Worm (Caenorhabditis elegans) whole organism, L1 larva: ENCODE data around the gene C06A8.6.

ENCODE experiments used
- aha-1 ChIP-seq: fragments of 150-350 bp; optimal IDR thresholded peaks from 2 replicates; lab custom pipeline; 2014; ENCODE audit warnings: missing biosample characterization, missing genetic modification characterization
- ama-1 ChIP-seq: fragments of 150-350 bp; optimal IDR thresholded peaks from 2 replicates; lab custom pipeline; 2014
- ceh-8 ChIP-seq: fragments of 200-800 bp; sonication (Bioruptor generic); optimal IDR thresholded peaks from 2 replicates; lab custom pipeline; 2018; ENCODE audit warnings: mild to moderate bottlenecking, missing genetic modification characterization, moderate library complexity, missing compliant biosample characterization
- ceh-88 ChIP-seq: fragments of 200-800 bp; sonication (Bioruptor generic); IDR thresholded peaks from 2 replicates; pipeline ENCODE4 v1.3.6; 2022; ENCODE audit warnings: missing genetic modification characterization, missing compliant biosample characterization
- ceh-90 ChIP-seq: sonication (generic microtip); optimal IDR thresholded peaks from 2 replicates; lab custom pipeline; 2016; ENCODE audit warnings: missing genetic modification characterization, missing compliant biosample characterization
- dpl-1 ChIP-seq, 3 experiments: fragments of 150-350 bp in 2 of 3; sonication (generic microtip) in 1 of 3; optimal IDR thresholded peaks; 2 replicates each; lab custom pipeline; 2014 to 2017; ENCODE audit warnings: missing biosample characterization in 3 of 3, missing genetic modification characterization in 3 of 3, missing genetic modification reagents in 3 of 3
- dsc-1 ChIP-seq: sonication (generic microtip); optimal IDR thresholded peaks from 2 replicates; lab custom pipeline; 2016; ENCODE audit warnings: mild to moderate bottlenecking, missing genetic modification characterization, missing compliant biosample characterization
- egl-13 ChIP-seq: sonication (generic microtip); optimal IDR thresholded peaks from 2 replicates; lab custom pipeline; 2016; ENCODE audit warnings: missing genotype, missing genetic modification reagents, missing genetic modification characterization, missing compliant biosample characterization
- egl-27 ChIP-seq, 2 experiments: fragments of 150-350 bp in 1 of 2; sonication (generic microtip); optimal IDR thresholded peaks; 3 replicates each; lab custom pipeline; 2017 to 2018; ENCODE audit warnings: missing biosample characterization in 2 of 2, missing genetic modification characterization in 2 of 2, missing genetic modification reagents in 2 of 2
- elt-3 ChIP-seq, 6 experiments: fragments of 150-350 bp in 1 of 6; sonication (generic microtip); optimal IDR thresholded peaks; 2 replicates each; lab custom pipeline; 2017 to 2018; ENCODE audit warnings: missing biosample characterization in 6 of 6, missing genetic modification characterization in 6 of 6, inconsistent platforms in 1 of 6
- ets-5 ChIP-seq: fragments of 200-800 bp; sonication (Bioruptor generic); IDR thresholded peaks from 2 replicates; pipeline ENCODE4 v1.3.6; 2022; ENCODE audit warnings: missing genetic modification characterization, missing compliant biosample characterization
- fkh-4 ChIP-seq: sonication (generic microtip); optimal IDR thresholded peaks from 2 replicates; lab custom pipeline; 2016; ENCODE audit warnings: missing compliant biosample characterization, missing genetic modification characterization, borderline replicate concordance
- fkh-8 ChIP-seq: sonication (generic microtip); optimal IDR thresholded peaks from 2 replicates; lab custom pipeline; 2016; ENCODE audit warnings: mild to moderate bottlenecking, missing genetic modification characterization, missing compliant biosample characterization
- fos-1 ChIP-seq: fragments of 150-350 bp; optimal IDR thresholded peaks from 2 replicates; lab custom pipeline; 2014; ENCODE audit warnings: missing biosample characterization, missing genetic modification characterization
- grh-1 ChIP-seq: fragments of 200-800 bp; sonication (Bioruptor generic); IDR thresholded peaks from 2 replicates; pipeline ENCODE4 v1.3.6; 2022; ENCODE audit warnings: missing genetic modification reagents, missing genetic modification characterization, missing compliant biosample characterization
- hlh-17 ChIP-seq: fragments of 200-800 bp; sonication (Bioruptor generic); optimal IDR thresholded peaks from 2 replicates; lab custom pipeline; 2018; ENCODE audit warnings: missing genetic modification characterization, mild to moderate bottlenecking, missing compliant biosample characterization, moderate library complexity, borderline replicate concordance
- isw-1 ChIP-seq: fragments of 200-800 bp; sonication (Bioruptor generic); IDR thresholded peaks from 2 replicates; pipeline ENCODE4 v1.3.6; 2022; ENCODE audit warnings: missing genetic modification characterization, missing compliant biosample characterization
- jun-1 ChIP-seq: fragments of 150-350 bp; optimal IDR thresholded peaks from 2 replicates; lab custom pipeline; 2014; ENCODE audit warnings: missing biosample characterization, missing genetic modification reagents, missing genetic modification characterization
- lin-14 ChIP-seq: fragments of 200-800 bp; sonication (Bioruptor generic); optimal IDR thresholded peaks from 2 replicates; lab custom pipeline; 2018; ENCODE audit warnings: mild to moderate bottlenecking, missing genetic modification characterization, moderate library complexity, missing compliant biosample characterization
- lin-15B ChIP-seq: fragments of 150-350 bp; sonication (generic microtip); optimal IDR thresholded peaks from 3 replicates; lab custom pipeline; 2014; ENCODE audit warnings: missing biosample characterization, missing genetic modification characterization
- lin-35 ChIP-seq, 2 experiments: fragments of 150-350 bp; optimal IDR thresholded peaks; 2 replicates each; lab custom pipeline; 2014; ENCODE audit warnings: missing biosample characterization in 2 of 2, missing genetic modification characterization in 2 of 2, missing genetic modification reagents in 2 of 2
- lir-3 ChIP-seq: sonication (generic microtip); optimal IDR thresholded peaks from 2 replicates; lab custom pipeline; 2016; ENCODE audit warnings: mild to moderate bottlenecking, missing genetic modification characterization, moderate library complexity, missing compliant biosample characterization; ENCODE audit not compliant: poor library complexity
- lsy-2 ChIP-seq, 2 experiments: fragments of 150-350 bp; optimal IDR thresholded peaks; 2 replicates each; lab custom pipeline; 2014; ENCODE audit warnings: missing biosample characterization in 2 of 2, missing genetic modification characterization in 2 of 2
- mab-9 ChIP-seq: fragments of 200-800 bp; sonication (Bioruptor generic); IDR thresholded peaks from 2 replicates; pipeline ENCODE4 v1.3.6; 2022; ENCODE audit warnings: missing genetic modification reagents, missing genetic modification characterization, missing compliant biosample characterization
- mdl-1 ChIP-seq, 2 experiments: fragments of 150-350 bp; optimal IDR thresholded peaks; 2 replicates each; lab custom pipeline; 2014 to 2017; ENCODE audit warnings: missing biosample characterization in 2 of 2, missing genetic modification characterization in 2 of 2, inconsistent platforms in 1 of 2
- mef-2 ChIP-seq: fragments of 150-350 bp; optimal IDR thresholded peaks from 2 replicates; lab custom pipeline; 2014; ENCODE audit warnings: missing biosample characterization, missing genetic modification characterization
- mep-1 ChIP-seq: fragments of 150-350 bp; optimal IDR thresholded peaks from 2 replicates; lab custom pipeline; 2014; ENCODE audit warnings: missing biosample characterization, missing genetic modification characterization
- nhr-11 ChIP-seq: fragments of 150-350 bp; optimal IDR thresholded peaks from 2 replicates; lab custom pipeline; 2014; ENCODE audit warnings: missing biosample characterization, missing genetic modification characterization
- nhr-237 ChIP-seq: fragments of 150-350 bp; optimal IDR thresholded peaks from 2 replicates; lab custom pipeline; 2014; ENCODE audit warnings: missing biosample characterization, missing genetic modification characterization
- nhr-71 ChIP-seq: sonication (generic microtip); optimal IDR thresholded peaks from 2 replicates; lab custom pipeline; 2016; ENCODE audit warnings: mild to moderate bottlenecking, missing genetic modification characterization, moderate library complexity, missing compliant biosample characterization
- nhr-85 ChIP-seq: sonication (generic microtip); peaks from one replicate; lab custom pipeline; 2016; ENCODE audit warnings: missing genetic modification characterization, inconsistent platforms, missing compliant biosample characterization
- pqm-1 ChIP-seq: sonication (generic microtip); optimal IDR thresholded peaks from 3 replicates; lab custom pipeline; 2017; ENCODE audit warnings: missing biosample characterization, missing genetic modification characterization
- skn-1 ChIP-seq: fragments of 150-350 bp; optimal IDR thresholded peaks from 2 replicates; lab custom pipeline; 2014; ENCODE audit warnings: missing biosample characterization, missing genetic modification characterization
- snu-23 ChIP-seq: sonication (generic microtip); optimal IDR thresholded peaks from 2 replicates; lab custom pipeline; 2016; ENCODE audit warnings: missing genetic modification characterization, missing compliant biosample characterization
- sox-4 ChIP-seq: sonication (generic microtip); optimal IDR thresholded peaks from 2 replicates; lab custom pipeline; 2016; ENCODE audit warnings: missing genetic modification characterization, missing compliant biosample characterization
- tbx-2 ChIP-seq: sonication (generic microtip); optimal IDR thresholded peaks from 2 replicates; lab custom pipeline; 2016; ENCODE audit warnings: missing genetic modification characterization, missing compliant biosample characterization
- tlp-1 ChIP-seq: fragments of 150-350 bp; optimal IDR thresholded peaks from 2 replicates; lab custom pipeline; 2014; ENCODE audit warnings: missing biosample characterization, missing genetic modification characterization
- unc-62 ChIP-seq: fragments of 150-350 bp; optimal IDR thresholded peaks from 2 replicates; lab custom pipeline; 2014; ENCODE audit warnings: missing biosample characterization, missing genetic modification reagents, missing genetic modification characterization
- unc-98 ChIP-seq: fragments of 200-800 bp; sonication (Bioruptor generic); IDR thresholded peaks from 2 replicates; pipeline ENCODE4 v1.3.6; 2022; ENCODE audit warnings: missing genetic modification characterization, missing compliant biosample characterization
- xbp-1 ChIP-seq: sonication (generic microtip); optimal IDR thresholded peaks from 2 replicates; lab custom pipeline; 2016; ENCODE audit warnings: missing genetic modification characterization, missing compliant biosample characterization
- zip-4 ChIP-seq: fragments of 200-800 bp; sonication (Bioruptor generic); optimal IDR thresholded peaks from 2 replicates; lab custom pipeline; 2018; ENCODE audit warnings: mild to moderate bottlenecking, missing genetic modification characterization, moderate library complexity, missing compliant biosample characterization
- ztf-11 ChIP-seq, 2 experiments: sonication (generic microtip); optimal IDR thresholded peaks; 2 replicates each; lab custom pipeline; 2016 to 2017; ENCODE audit warnings: missing genetic modification characterization in 2 of 2, missing biosample characterization in 1 of 2, missing compliant biosample characterization in 1 of 2
- ztf-4 ChIP-seq: fragments of 150-350 bp; optimal IDR thresholded peaks from 2 replicates; lab custom pipeline; 2014; ENCODE audit warnings: missing biosample characterization, missing genetic modification characterization

C06A8.6 gene

ce11 chrII:7724603-7725002, 47.7 kb upstream of the C06A8.6 start, which contains the start of gene cpna-2:
cpna-2 (plus strand) TSS chrII:7724903.
- TF ChIP-seq unc-62 (GFP tag; lab: Kevin White, UChicago), result no peak

- TF ChIP-seq dpl-1 (GFP tag; optimal IDR thresholded peaks at IDR 0.05; lab: Kevin White, UChicago), result no peak
- no peak for TF ChIP-seq pqm-1
- TF ChIP-seq lin-14 (GFP tag; lab: Kevin White, UChicago), result no peak
These were observed 35.6 kb upstream of the C06A8.6 start for ce11 chrII:7736725-7737124.

ce11 chrII:7753500-7753899, 18.8 kb upstream of the C06A8.6 start, which contains the start of gene trx-1:
trx-1 (minus strand) TSS chrII:7753600.
- TF ChIP-seq grh-1 (GFP tag; lab: Robert Waterston, UW), result no peak
- TF ChIP-seq hlh-17 (GFP tag; lab: Kevin White, UChicago), result no peak
- TF ChIP-seq mef-2 (tag; lab: Kevin White, UChicago), result no peak
- no peak for TF ChIP-seq egl-27 (tag; optimal IDR thresholded peaks at IDR 0.05; lab: Kevin White, UChicago)
- TF ChIP-seq jun-1 (tag; lab: Kevin White, UChicago), result no peak
- no peak for TF ChIP-seq fkh-8

- TF ChIP-seq lir-3 (tag; lab: Kevin White, UChicago), result no peak
- TF ChIP-seq unc-62 (GFP tag; lab: Kevin White, UChicago), result no peak
- no peak for TF ChIP-seq elt-3 (tag; optimal IDR thresholded peaks at IDR 0.05; lab: Kevin White, UChicago)
- TF ChIP-seq dsc-1, result no peak
- no peak for TF ChIP-seq nhr-71
- TF ChIP-seq lin-15B (tag; lab: Kevin White, UChicago), result no peak
- TF ChIP-seq fkh-8, result peak; percentile 31
- peak; percentile 63 for TF ChIP-seq lin-14 (GFP tag; lab: Kevin White, UChicago)
These were observed 17.2 kb upstream of the C06A8.6 start, which contains the start of the genes B0228.6 and B0228.1 for ce11 chrII:7755116-7755571. B0228.6 (minus strand) TSS chrII:7755166. B0228.1 (plus strand) TSS chrII:7755343.

ce11 chrII:7756810-7757209, 15.5 kb upstream of the C06A8.6 start:
- TF ChIP-seq egl-13 (tag; lab: Kevin White, UChicago) (no peak), ets-5 (no peak), nhr-237 (tag; lab: Kevin White, UChicago) (no peak), skn-1 (tag; lab: Kevin White, UChicago) (peak; percentile 8), ztf-11 (tag; optimal IDR thresholded peaks at IDR 0.05; lab: Kevin White, UChicago) (no peak), unc-98 (GFP tag; lab: Robert Waterston, UW) (no peak), ztf-4 (no peak), xbp-1 (peak; percentile 23), tlp-1 (tag; lab: Kevin White, UChicago) (no peak), sox-4 (tag; lab: Kevin White, UChicago) (no peak), isw-1 (GFP tag; lab: Robert Waterston, UW) (no peak), fkh-8 (no peak), mab-9 (peak; percentile 14; the same call in 1 of the 2 replicates), dpl-1 (GFP tag; optimal IDR thresholded peaks at IDR 0.05; lab: Kevin White, UChicago) (peak; percentile 21 to 36 (median 25)), mdl-1 (tag; optimal IDR thresholded peaks at IDR 0.05; lab: Kevin White, UChicago) (peak in 1 of 2 experiments; percentile 59), mep-1 (peak; percentile 61), ceh-88 (no peak), fos-1 (tag; lab: Kevin White, UChicago) (no peak), lin-35 (GFP tag; optimal IDR thresholded peaks at IDR 0.05; lab: Kevin White, UChicago) (peak; percentile 23 to 75), ceh-90 (tag; lab: Kevin White, UChicago) (no peak), lin-14 (GFP tag; lab: Kevin White, UChicago) (peak; percentile 66), nhr-71 (peak; percentile 83), fkh-4 (tag; lab: Kevin White, UChicago) (no peak), lsy-2 (tag; optimal IDR thresholded peaks at IDR 0.05; lab: Kevin White, UChicago) (peak; percentile 27 to 56), nhr-11 (tag; lab: Kevin White, UChicago) (no peak), ama-1 (lab: Kevin White, UChicago) (peak; percentile 55), aha-1 (no peak), nhr-85 (tag; lab: Kevin White, UChicago) (peak; percentile 88), unc-62 (GFP tag; lab: Kevin White, UChicago) (no peak), zip-4 (no peak), snu-23 (GFP tag; lab: Kevin White, UChicago) (peak; percentile 84), dsc-1 (no peak), hlh-17 (GFP tag; lab: Kevin White, UChicago) (no peak), ceh-8 (no peak), grh-1 (GFP tag; lab: Robert Waterston, UW) (peak; percentile 37; the same call in 1 of the 2 replicates), tbx-2 (tag; lab: Kevin White, UChicago) (peak; percentile 48)
